Worm (Caenorhabditis elegans): ENCODE data around the gene C24A8.5.
"Not testable (repeated sequence)": the region's sequence is repeated elsewhere in the genome, so short reads cannot be mapped to it uniquely, and the experiment has no call there.

C24A8.5 gene

DNA sequence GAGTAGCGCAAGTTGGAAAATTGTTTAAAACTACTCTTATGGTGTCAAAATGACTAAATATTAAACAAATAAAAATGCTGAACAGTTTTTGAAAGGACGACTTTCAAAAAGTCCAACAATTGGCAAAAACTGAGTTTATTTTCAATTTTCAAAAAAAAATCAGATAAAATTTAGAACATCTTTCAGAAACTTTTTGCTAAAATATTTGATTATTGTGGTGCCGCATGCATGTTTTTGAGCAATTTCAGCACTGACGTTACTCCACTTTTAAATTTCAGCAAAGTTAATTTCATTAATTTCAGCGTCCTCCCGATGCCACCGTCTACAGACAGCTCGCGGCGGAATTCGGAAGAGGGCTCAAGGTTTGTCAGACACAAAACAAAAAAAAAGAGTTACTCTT is 10.6 kb upstream of the C24A8.5 start, which contains the start of gene cst-1:
Gene cst-1, plus strand, starts transcription at position 301 of the 400 bp plus-strand sequence.
- TF ChIP-seq unc-86, pat-9, pha-2 (tag; optimal IDR thresholded peaks at IDR 0.05): not testable (repeated sequence)

DNA sequence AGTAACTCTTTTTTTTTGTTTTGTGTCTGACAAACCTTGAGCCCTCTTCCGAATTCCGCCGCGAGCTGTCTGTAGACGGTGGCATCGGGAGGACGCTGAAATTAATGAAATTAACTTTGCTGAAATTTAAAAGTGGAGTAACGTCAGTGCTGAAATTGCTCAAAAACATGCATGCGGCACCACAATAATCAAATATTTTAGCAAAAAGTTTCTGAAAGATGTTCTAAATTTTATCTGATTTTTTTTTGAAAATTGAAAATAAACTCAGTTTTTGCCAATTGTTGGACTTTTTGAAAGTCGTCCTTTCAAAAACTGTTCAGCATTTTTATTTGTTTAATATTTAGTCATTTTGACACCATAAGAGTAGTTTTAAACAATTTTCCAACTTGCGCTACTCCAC is 7.2 kb upstream of the C24A8.5 start, which contains the start of gene cst-2:
Gene cst-2, minus strand, starts transcription at position 101 of the 400 bp plus-strand sequence.
- TF ChIP-seq lim-6, tbx-7, elt-4 (tag; optimal IDR thresholded peaks at IDR 0.05): not testable (repeated sequence)

DNA sequence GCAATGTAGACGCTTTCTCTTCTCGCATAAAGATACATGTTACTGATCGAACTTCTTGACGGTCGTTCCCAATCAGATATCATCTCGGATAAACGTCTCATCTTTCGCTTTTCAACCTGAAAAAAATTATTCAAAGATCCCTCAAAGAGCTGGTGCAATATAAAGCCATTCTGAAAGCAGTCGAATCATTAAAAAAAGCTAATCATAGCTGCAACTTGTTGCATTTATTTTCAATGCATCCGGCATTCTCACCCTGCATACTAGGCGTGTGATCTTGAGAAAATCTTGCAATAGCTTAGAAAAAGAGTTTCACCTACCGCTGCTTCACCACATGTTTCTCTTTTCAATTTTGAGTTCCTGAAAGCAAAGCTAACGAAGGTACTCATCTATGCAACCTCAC is 3.6 kb upstream of the C24A8.5 start, which contains the start of gene C24A8.6:
Gene C24A8.6, minus strand, starts transcription at position 101 of the 400 bp plus-strand sequence.
- TF ChIP-seq ceh-18, ceh-31, ceh-2 (tag; optimal IDR thresholded peaks at IDR 0.05): not testable (repeated sequence)

DNA sequence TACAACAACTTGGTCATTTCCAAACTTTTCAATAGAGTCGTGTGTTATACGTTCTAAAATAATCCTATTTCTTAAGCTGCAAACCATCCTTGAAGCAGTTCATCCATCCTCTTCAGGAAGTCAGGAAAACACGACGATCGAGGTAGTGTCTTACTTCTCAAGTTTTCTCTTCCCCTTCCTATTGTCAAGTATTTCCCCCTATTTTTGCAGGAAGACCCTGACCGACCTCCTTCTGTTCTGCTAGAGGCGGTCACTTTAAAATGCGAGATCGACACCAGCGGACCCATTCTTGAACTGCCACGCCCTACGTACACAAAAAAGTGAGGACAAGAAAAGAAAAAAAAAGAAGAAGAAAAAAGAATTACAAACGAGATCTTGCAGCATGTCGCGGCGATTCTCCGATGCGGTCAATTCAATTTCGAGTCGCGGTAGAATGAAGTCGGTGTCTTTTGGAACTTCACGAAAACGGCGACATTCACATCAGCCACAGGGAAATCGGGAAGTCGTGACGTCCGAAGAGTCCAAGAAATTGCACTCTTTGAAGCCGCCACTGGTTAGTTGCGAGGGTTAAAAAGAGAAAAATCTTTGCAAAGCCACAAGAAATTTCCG is 5.8 kb downstream of the C24A8.5 start:
- peak; percentile 58 for TF ChIP-seq unc-42 (tag; optimal IDR thresholded peaks at IDR 0.05)
- no peak for TF ChIP-seq dve-1 (tag; optimal IDR thresholded peaks at IDR 0.05)
- no peak for TF ChIP-seq gmeb-2 (tag; optimal IDR thresholded peaks at IDR 0.05)
- no peak for TF ChIP-seq unc-3 (GFP tag; conservative IDR thresholded peaks at IDR 0.05)
- no peak for TF ChIP-seq unc-3 (tag; optimal IDR thresholded peaks at IDR 0.05)
- TF ChIP-seq ceh-6 (GFP tag; optimal IDR thresholded peaks at IDR 0.05): no peak
- TF ChIP-seq pha-2 (tag; optimal IDR thresholded peaks at IDR 0.05): no peak

DNA sequence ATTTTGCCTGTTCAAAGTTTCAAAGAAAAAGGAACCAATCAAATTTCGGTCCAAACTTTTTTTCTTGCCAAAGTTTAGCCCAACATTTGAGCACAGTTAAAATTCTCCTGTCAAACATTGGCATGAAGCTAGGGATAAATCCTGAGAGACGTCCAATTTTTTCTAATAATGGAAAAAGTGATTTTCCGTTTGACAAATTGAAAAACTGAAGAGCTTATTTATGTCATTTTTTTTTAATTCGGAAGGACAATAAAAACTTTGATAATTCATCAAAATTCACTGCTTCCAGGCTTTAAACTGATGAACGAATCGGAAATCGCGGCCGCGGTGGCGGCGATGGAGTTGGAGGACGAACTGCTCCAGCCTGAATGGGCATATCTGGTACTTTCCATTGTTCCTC is 8.2 kb downstream of the C24A8.5 start, which contains the start of gene dop-6:
Gene dop-6, plus strand, starts transcription at position 301 of the 400 bp plus-strand sequence.
- TF ChIP-seq unc-42 (tag; optimal IDR thresholded peaks at IDR 0.05): no peak
- TF ChIP-seq unc-86 (tag; optimal IDR thresholded peaks at IDR 0.05): no peak
- no peak for TF ChIP-seq unc-3 (GFP tag; conservative IDR thresholded peaks at IDR 0.05)
- TF ChIP-seq unc-3 (tag; optimal IDR thresholded peaks at IDR 0.05): no peak
- TF ChIP-seq pax-1 (tag; optimal IDR thresholded peaks at IDR 0.05): no peak
- TF ChIP-seq ceh-9 (tag; optimal IDR thresholded peaks at IDR 0.05): no peak

DNA sequence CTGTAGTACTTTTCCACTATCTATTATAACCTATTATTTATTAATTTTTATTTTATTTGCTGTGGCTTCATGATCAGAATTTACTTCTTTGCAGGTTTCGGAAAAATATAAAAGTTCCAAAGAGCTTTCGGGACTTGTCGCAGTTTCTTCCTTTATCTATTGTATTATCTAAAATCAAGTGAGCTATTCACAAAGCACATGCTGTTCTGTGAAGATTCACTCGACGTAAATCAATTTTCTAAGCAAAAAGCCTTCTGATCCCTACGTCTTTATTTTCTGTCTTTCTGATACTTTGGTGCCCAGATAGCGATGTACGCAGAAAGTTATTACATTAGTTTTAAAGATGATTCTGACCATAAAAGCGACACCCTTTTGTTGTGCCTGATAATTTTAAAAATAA is 11.6 kb downstream of the C24A8.5 start:
- TF ChIP-seq ceh-14 (tag; optimal IDR thresholded peaks at IDR 0.05) (no peak), unc-42 (tag; optimal IDR thresholded peaks at IDR 0.05) (peak; percentile 36), elt-2 (tag; optimal IDR thresholded peaks at IDR 0.05) (no peak)

DNA sequence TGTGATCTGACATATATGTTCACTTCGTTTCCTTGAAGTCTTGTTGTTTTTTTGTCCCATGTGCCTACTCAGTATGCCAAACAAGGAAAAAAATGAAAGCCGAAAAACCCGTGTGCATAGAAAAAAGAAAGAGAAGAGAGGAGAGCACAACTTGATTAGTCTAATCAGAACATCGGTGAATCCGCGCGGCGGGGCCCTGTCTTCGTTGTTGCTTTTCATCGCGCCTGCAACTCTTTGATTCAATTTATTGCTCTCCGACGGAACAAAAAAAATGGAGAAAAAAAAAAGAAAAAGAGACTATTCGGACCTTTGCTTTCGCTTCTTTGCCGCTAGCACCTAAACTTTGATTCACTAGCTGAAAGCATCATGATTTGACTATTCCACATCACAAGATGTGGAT is 13.8 kb downstream of the C24A8.5 start:
- TF ChIP-seq fkh-10 (GFP tag; optimal IDR thresholded peaks at IDR 0.05): peak; percentile 24
- TF ChIP-seq hlh-13 (GFP tag; optimal IDR thresholded peaks at IDR 0.05): no peak
- TF ChIP-seq dve-1 (tag; optimal IDR thresholded peaks at IDR 0.05): no peak
- TF ChIP-seq unc-42 (tag; optimal IDR thresholded peaks at IDR 0.05): peak; percentile 95

DNA sequence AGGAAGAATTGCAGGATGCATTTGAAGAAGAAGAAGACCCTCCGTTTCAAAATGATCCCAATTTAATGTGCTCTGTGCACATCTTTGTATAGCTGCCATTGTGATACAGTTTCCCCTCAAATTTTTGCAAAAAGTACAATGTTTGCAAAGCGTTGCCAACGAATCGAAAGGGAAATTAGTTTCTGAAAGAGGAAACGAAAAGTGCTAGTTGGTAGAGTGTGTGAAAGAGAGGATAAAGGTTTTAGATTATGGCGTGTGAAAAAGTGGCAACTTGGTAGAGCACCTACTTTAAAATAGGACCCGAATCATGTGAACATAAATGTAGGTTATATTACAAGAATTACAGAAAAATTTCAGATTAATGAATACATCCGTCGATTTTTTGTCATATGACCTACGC is 17.0 kb downstream of the C24A8.5 start, which contains the start of gene C52B9.8:
Gene C52B9.8, minus strand, starts transcription at position 101 of the 400 bp plus-strand sequence.
- TF ChIP-seq C08G9.2 (tag; optimal IDR thresholded peaks at IDR 0.05) (no peak), ceh-19 (GFP tag; optimal IDR thresholded peaks at IDR 0.05) (no peak), ttx-3 (tag; optimal IDR thresholded peaks at IDR 0.05) (no peak), tbx-2 (tag; optimal IDR thresholded peaks at IDR 0.05) (no peak), nhr-232 (tag; optimal IDR thresholded peaks at IDR 0.05) (no peak), nhr-11 (tag; optimal IDR thresholded peaks at IDR 0.05) (no peak), sox-4 (tag; optimal IDR thresholded peaks at IDR 0.05) (no peak), pros-1 (tag; optimal IDR thresholded peaks at IDR 0.05) (no peak), C38D4.7 (GFP tag; optimal IDR thresholded peaks at IDR 0.05) (no peak)

All from whole organism, late embryonic.